Fruit fly (Drosophila melanogaster): ENCODE results near the gene HDAC11.

The HDAC11 gene

dm6 chr3R:24812987-24813636, 42.9 kb downstream of the HDAC11 start (continued):
- TF ChIP-seq tgo (GFP tag; IDR thresholded peaks at IDR 0.05) (no peak), disco-r (GFP tag; optimal IDR thresholded peaks at IDR 0.05) (no peak), fd64A (GFP tag; optimal IDR thresholded peaks at IDR 0.05) (no peak), sob (GFP tag; IDR thresholded peaks at IDR 0.05) (no peak), zf30C (GFP tag; optimal IDR thresholded peaks at IDR 0.05) (no peak), CG2116 (GFP tag; optimal IDR thresholded peaks at IDR 0.05) (no peak), Atf3 (GFP tag; optimal IDR thresholded peaks at IDR 0.05) (no peak), CG8359 (GFP tag; optimal IDR thresholded peaks at IDR 0.05; ENCODE audit: borderline replicate concordance) (no peak), CG32532 (GFP tag; IDR thresholded peaks at IDR 0.05) (no peak), aop (GFP tag; IDR thresholded peaks at IDR 0.05) (no peak), mirr (GFP tag; optimal IDR thresholded peaks at IDR 0.05) (peak; percentile 25), CG18011 (GFP tag; optimal IDR thresholded peaks at IDR 0.05) (no peak)

- TF ChIP-seq twi (tag; optimal IDR thresholded peaks at IDR 0.05) (peak; percentile 55), kah (GFP tag; optimal IDR thresholded peaks at IDR 0.05) (peak; percentile 77), usp (GFP tag; optimal IDR thresholded peaks at IDR 0.05) (no peak), exex (tag; optimal IDR thresholded peaks at IDR 0.05) (peak; percentile 37), gt (GFP tag; IDR thresholded peaks at IDR 0.05) (no peak), CG3995 (GFP tag; optimal IDR thresholded peaks at IDR 0.05) (peak; percentile 40), stc (GFP tag; IDR thresholded peaks at IDR 0.05) (no peak), mirr (GFP tag; optimal IDR thresholded peaks at IDR 0.05) (no peak), Blimp-1 (GFP tag; optimal IDR thresholded peaks at IDR 0.05) (peak; percentile 70), Pdp1 (GFP tag; optimal IDR thresholded peaks at IDR 0.05) (peak in 1 of 2 experiments; percentile 51), h (optimal IDR thresholded peaks at IDR 0.05) (no peak), kni (GFP tag; optimal IDR thresholded peaks at IDR 0.05) (peak; percentile 63)
These were observed 43.6 kb downstream of the HDAC11 start for dm6 chr3R:24812394-24812793.

dm6 chr3R:24810844-24811625, 45.0 kb downstream of the HDAC11 start:
- no peak for TF ChIP-seq CG13287 (GFP tag; IDR thresholded peaks at IDR 0.05; ENCODE audit: partially characterized antibody)
- peak; percentile 47 for TF ChIP-seq slou (GFP tag; optimal IDR thresholded peaks at IDR 0.05)
- peak; percentile 89 for TF ChIP-seq Aef1 (GFP tag; IDR thresholded peaks at IDR 0.05)
- TF ChIP-seq CG12155 (GFP tag; optimal IDR thresholded peaks at IDR 0.05) = peak; percentile 87
- TF ChIP-seq dimm (GFP tag; IDR thresholded peaks at IDR 0.05) = peak; percentile 67
- TF ChIP-seq Lhr (GFP tag; optimal IDR thresholded peaks at IDR 0.05) = peak; percentile 41
- peak; percentile 99 for TF ChIP-seq Med (GFP tag)
- TF ChIP-seq CG33213 (GFP tag; optimal IDR thresholded peaks at IDR 0.05) = peak; percentile 45
- peak; percentile 95 for TF ChIP-seq CG2120 (GFP tag; optimal IDR thresholded peaks at IDR 0.05)
- TF ChIP-seq Ets97D (GFP tag; optimal IDR thresholded peaks at IDR 0.05) = peak; percentile 76
- TF ChIP-seq Neu2 (GFP tag; optimal IDR thresholded peaks at IDR 0.05; ENCODE audit: borderline replicate concordance) = no peak
- TF ChIP-seq nom (GFP tag; optimal IDR thresholded peaks at IDR 0.05) = peak; percentile 19
- peak; percentile 74 for TF ChIP-seq CG8089 (GFP tag; optimal IDR thresholded peaks at IDR 0.05)
- peak; percentile 69 for TF ChIP-seq CG7928 (GFP tag; optimal IDR thresholded peaks at IDR 0.05)
- peak; percentile 41; the same call in 1 of the 2 replicates for TF ChIP-seq GATAe (GFP tag; conservative IDR thresholded peaks at IDR 0.05)
- peak; percentile 79 for TF ChIP-seq tio (GFP tag; optimal IDR thresholded peaks at IDR 0.05)
- TF ChIP-seq Hmr (GFP tag; optimal IDR thresholded peaks at IDR 0.05) = peak; percentile 92
- TF ChIP-seq Ptx1 (GFP tag; IDR thresholded peaks at IDR 0.05) = peak; percentile 86
- peak; percentile 69 for TF ChIP-seq fd64A (GFP tag; optimal IDR thresholded peaks at IDR 0.05)
- TF ChIP-seq CG2202 (tag; optimal IDR thresholded peaks at IDR 0.05) = peak; percentile 54
- peak; percentile 62 for TF ChIP-seq exex (tag; optimal IDR thresholded peaks at IDR 0.05)
- TF ChIP-seq lilli (GFP tag; optimal IDR thresholded peaks at IDR 0.05) = peak; percentile 92
- TF ChIP-seq CG6791 (GFP tag; IDR thresholded peaks at IDR 0.05; ENCODE audit: partially characterized antibody) = no peak
- no peak for TF ChIP-seq pita (GFP tag; optimal IDR thresholded peaks at IDR 0.05)
- TF ChIP-seq CG13624 (GFP tag; optimal IDR thresholded peaks at IDR 0.05) = peak; percentile 92
